Worm (Caenorhabditis elegans) whole organism, L1 larva: ENCODE data around the gene R05A10.6.

Experiments used
- dsc-1 ChIP-seq: sonication (generic microtip); optimal IDR thresholded peaks from 2 replicates; lab custom pipeline; 2016; ENCODE audit warnings: mild to moderate bottlenecking, missing genetic modification characterization, missing compliant biosample characterization
- fos-1 ChIP-seq: fragments of 150-350 bp; optimal IDR thresholded peaks from 2 replicates; lab custom pipeline; 2014; ENCODE audit warnings: missing biosample characterization, missing genetic modification characterization
- jun-1 ChIP-seq: fragments of 150-350 bp; optimal IDR thresholded peaks from 2 replicates; lab custom pipeline; 2014; ENCODE audit warnings: missing biosample characterization, missing genetic modification reagents, missing genetic modification characterization
- mdl-1 ChIP-seq, 2 experiments: fragments of 150-350 bp; optimal IDR thresholded peaks; 2 replicates each; lab custom pipeline; 2014 to 2017; ENCODE audit warnings: missing biosample characterization in 2 of 2, missing genetic modification characterization in 2 of 2, inconsistent platforms in 1 of 2
- nhr-76 ChIP-seq: sonication (generic microtip); optimal IDR thresholded peaks from 2 replicates; lab custom pipeline; 2017; ENCODE audit warnings: missing biosample characterization, missing genetic modification characterization
- nhr-85 ChIP-seq: sonication (generic microtip); peaks from one replicate; lab custom pipeline; 2016; ENCODE audit warnings: missing genetic modification characterization, inconsistent platforms, missing compliant biosample characterization
- rnt-1 ChIP-seq: sonication (generic microtip); optimal IDR thresholded peaks from 2 replicates; lab custom pipeline; 2016; ENCODE audit warnings: mild to moderate bottlenecking, missing genetic modification characterization, moderate library complexity, missing compliant biosample characterization
- tbx-2 ChIP-seq: sonication (generic microtip); optimal IDR thresholded peaks from 2 replicates; lab custom pipeline; 2016; ENCODE audit warnings: missing genetic modification characterization, missing compliant biosample characterization
- zip-4 ChIP-seq: fragments of 200-800 bp; sonication (Bioruptor generic); optimal IDR thresholded peaks from 2 replicates; lab custom pipeline; 2018; ENCODE audit warnings: mild to moderate bottlenecking, missing genetic modification characterization, moderate library complexity, missing compliant biosample characterization

R05A10.6 gene

DNA sequence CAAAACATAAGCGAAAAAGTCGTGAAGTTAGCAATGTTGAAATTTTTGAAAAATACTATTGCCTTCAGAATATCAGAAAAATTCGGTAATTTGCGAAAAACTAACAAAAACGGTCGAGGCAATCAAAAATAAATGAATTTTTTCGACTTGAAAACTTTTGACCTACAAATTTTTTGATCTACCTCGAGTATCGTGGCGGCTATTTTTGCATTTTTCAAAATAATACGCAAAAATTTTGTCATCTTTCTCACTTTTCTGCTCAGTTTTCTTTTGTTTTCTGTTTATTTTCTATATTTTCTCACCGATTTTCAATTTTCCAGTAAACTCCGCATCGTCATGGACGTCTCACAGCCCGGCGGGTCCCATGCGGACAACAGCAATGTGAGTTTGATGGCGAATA lies 50.2 kb downstream of the R05A10.6 start:
- TF ChIP-seq nhr-76 (tag; lab: Kevin White, UChicago) (no peak), tbx-2 (tag; lab: Kevin White, UChicago) (no peak), fos-1 (no peak), mdl-1 (tag; optimal IDR thresholded peaks at IDR 0.05; lab: Kevin White, UChicago) (no peak), nhr-85 (no peak), dsc-1 (tag; lab: Kevin White, UChicago) (no peak), rnt-1 (tag; lab: Kevin White, UChicago) (no peak), jun-1 (tag; lab: Kevin White, UChicago) (no peak), zip-4 (GFP tag; lab: Kevin White, UChicago) (no peak)
